Fruit fly (Drosophila melanogaster) S2 (cell line): ENCODE measurements around the gene Hr39.

Experiments
- CG8478 ChIP-seq: fragments of >200 bp; optimal IDR thresholded peaks from 2 replicates; lab custom pipeline; 2018
- CTCF ChIP-seq, 2 experiments: fragments of >200 bp; optimal IDR thresholded peaks; 2 replicates each; lab custom pipeline; 2018

DNA sequence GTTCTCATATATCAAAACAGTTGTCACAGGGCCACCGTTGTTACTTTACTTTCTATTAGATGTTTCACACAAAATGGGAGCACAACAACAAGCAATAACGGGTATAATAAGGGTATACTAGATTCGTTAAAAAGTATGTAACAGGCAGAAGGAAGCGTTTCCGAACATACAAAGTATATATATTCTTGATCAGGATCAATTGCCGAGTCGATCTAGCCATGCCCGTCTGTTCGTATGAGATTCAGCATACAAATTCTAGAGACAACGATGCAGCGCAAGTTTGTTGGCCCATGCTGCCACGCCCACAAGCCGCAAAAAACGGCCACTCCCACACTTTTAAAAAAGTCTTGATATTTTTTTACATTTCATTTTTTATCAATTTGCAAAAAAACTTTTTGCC lies 36.8 kb upstream of the Hr39 start, which contains the start of gene CG31624:
- TF ChIP-seq CG8478 (lab: Kevin White, UChicago) = no peak
- TF ChIP-seq CTCF (optimal IDR thresholded peaks at IDR 0.05; lab: Kevin White, UChicago) = no peak
